Fruit fly (Drosophila melanogaster): ENCODE results near the gene CG14563.

The CG14563 gene

DNA sequence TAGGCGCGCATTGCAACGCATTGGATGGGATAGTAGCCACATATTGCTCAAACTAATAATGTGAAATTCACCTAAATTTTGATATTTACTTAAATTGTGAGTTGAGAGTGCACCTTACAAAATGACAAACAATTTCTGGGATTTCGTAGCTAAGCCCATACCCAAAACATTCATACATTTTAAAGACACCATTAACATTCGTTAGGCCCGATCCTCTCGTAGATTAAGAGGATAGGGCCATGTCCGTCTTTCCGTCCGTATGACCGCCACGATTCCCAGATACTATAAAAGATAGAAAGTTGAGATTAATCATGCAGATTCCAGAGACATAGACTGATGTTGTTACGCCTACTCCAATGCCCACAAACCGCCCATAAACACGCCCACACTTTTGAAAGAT, 28.6 kb downstream of the CG14563 start, which contains the start of gene CG43895:
Gene CG43895, minus strand, starts transcription at position 101 of the 400 bp plus-strand sequence.
- TF ChIP-seq CG30020 (tag; optimal IDR thresholded peaks at IDR 0.05): no peak
- no peak for TF ChIP-seq oc (tag; optimal IDR thresholded peaks at IDR 0.05)
- no peak for TF ChIP-seq CG2199 (GFP tag; IDR thresholded peaks at IDR 0.05)
- no peak for TF ChIP-seq stc (GFP tag; IDR thresholded peaks at IDR 0.05)
- TF ChIP-seq inv (GFP tag; IDR thresholded peaks at IDR 0.05; ENCODE audit: partially characterized antibody): no peak
- no peak for TF ChIP-seq odd (GFP tag; optimal IDR thresholded peaks at IDR 0.05)
- no peak for TF ChIP-seq hth (optimal IDR thresholded peaks at IDR 0.05)

DNA sequence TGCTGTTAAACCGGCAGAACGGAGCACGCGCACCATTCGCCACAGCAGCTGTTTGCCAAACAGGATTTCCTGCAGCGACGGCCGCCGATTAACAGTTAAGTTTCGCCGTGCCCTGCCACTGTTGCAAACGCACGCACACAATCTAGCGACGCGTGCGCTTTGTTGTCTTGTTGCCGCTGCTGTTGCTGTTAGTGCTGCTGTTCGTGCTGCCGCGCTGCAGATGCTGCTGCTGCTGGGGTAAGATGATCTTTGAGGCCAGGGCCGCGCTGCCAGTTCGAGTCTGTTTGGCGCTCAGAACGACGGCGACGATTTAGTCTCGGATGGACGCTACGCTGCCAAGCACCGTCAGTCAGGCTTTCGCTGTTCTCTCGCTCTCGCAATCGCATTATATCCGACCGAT, 33.6 kb downstream of the CG14563 start, which contains the start of gene eg:
Gene eg, plus strand, starts transcription at position 136 of the 400 bp plus-strand sequence.
- TF ChIP-seq CG2199 (GFP tag; IDR thresholded peaks at IDR 0.05): 0 out of 3 replicates have a peak, but pooled peaks have one; percentile 26
- peak; percentile 14 for TF ChIP-seq jing (GFP tag; optimal IDR thresholded peaks at IDR 0.05)
- peak; percentile 47 for TF ChIP-seq zf30C (GFP tag; optimal IDR thresholded peaks at IDR 0.05)
- TF ChIP-seq CG10654 (GFP tag; optimal IDR thresholded peaks at IDR 0.05): no peak
- peak; percentile 74; the same call in 2 of the 3 replicates for TF ChIP-seq CG6175 (GFP tag; IDR thresholded peaks at IDR 0.05)
- TF ChIP-seq Lhr (GFP tag; optimal IDR thresholded peaks at IDR 0.05): no peak
- 0 out of 2 replicates have a peak, but pooled peaks have one; percentile 1 for TF ChIP-seq esg (GFP tag; conservative IDR thresholded peaks at IDR 0.05)
- peak in 1 of 2 experiments; percentile 0 for TF ChIP-seq chif (GFP tag; optimal IDR thresholded peaks at IDR 0.05)
- TF ChIP-seq ewg (GFP tag; optimal IDR thresholded peaks at IDR 0.05): peak; percentile 10
- no peak for TF ChIP-seq az2 (GFP tag; optimal IDR thresholded peaks at IDR 0.05)
- TF ChIP-seq Nf-YC (tag; optimal IDR thresholded peaks at IDR 0.05): no peak
- TF ChIP-seq amos (GFP tag; IDR thresholded peaks at IDR 0.05; ENCODE audit: partially characterized antibody): peak; percentile 26; the same call in 1 of the 2 replicates
- no peak for TF ChIP-seq Atf6 (GFP tag; IDR thresholded peaks at IDR 0.05)
- TF ChIP-seq Hey (tag; optimal IDR thresholded peaks at IDR 0.05): no peak
- TF ChIP-seq CG13424 (tag; optimal IDR thresholded peaks at IDR 0.05): no peak
- no peak for TF ChIP-seq H15 (GFP tag; IDR thresholded peaks at IDR 0.05)
- TF ChIP-seq E2f1 (GFP tag; IDR thresholded peaks at IDR 0.05): 0 out of 2 replicates have a peak, but pooled peaks have one; percentile 3
- TF ChIP-seq HLH3B (GFP tag; IDR thresholded peaks at IDR 0.05): 0 out of 2 replicates have a peak, but pooled peaks have one; percentile 1
- TF ChIP-seq CG15696 (tag; optimal IDR thresholded peaks at IDR 0.05): peak; percentile 20
- peak; percentile 36 for TF ChIP-seq Meics (GFP tag; optimal IDR thresholded peaks at IDR 0.05)
- TF ChIP-seq kni (GFP tag; optimal IDR thresholded peaks at IDR 0.05): peak; percentile 15
- no peak; the same call in 2 of the 3 replicates for TF ChIP-seq CG17361 (GFP tag; IDR thresholded peaks at IDR 0.05)
- peak; percentile 53 for TF ChIP-seq nom (GFP tag; optimal IDR thresholded peaks at IDR 0.05)
- peak; percentile 89 for TF ChIP-seq HLHmδ (GFP tag; optimal IDR thresholded peaks at IDR 0.05)
- no peak for TF ChIP-seq Antp (GFP tag; optimal IDR thresholded peaks at IDR 0.05)
- peak; percentile 9 for TF ChIP-seq CG11723 (GFP tag; optimal IDR thresholded peaks at IDR 0.05)
- no peak for TF ChIP-seq CG15514 (GFP tag; optimal IDR thresholded peaks at IDR 0.05)
- no peak for TF ChIP-seq CG1529 (GFP tag; optimal IDR thresholded peaks at IDR 0.05)
- peak; percentile 70 for TF ChIP-seq CG15479 (GFP tag; optimal IDR thresholded peaks at IDR 0.05)
- peak; percentile 62; the same call in 2 of the 3 replicates for TF ChIP-seq Opbp (GFP tag; IDR thresholded peaks at IDR 0.05; ENCODE audit: partially characterized antibody)
- TF ChIP-seq zfh1 (GFP tag; IDR thresholded peaks at IDR 0.05): 0 out of 3 replicates have a peak, but pooled peaks have one; percentile 0
- TF ChIP-seq so (GFP tag; IDR thresholded peaks at IDR 0.05): no peak
- no peak for TF ChIP-seq ab (GFP tag; optimal IDR thresholded peaks at IDR 0.05)
- TF ChIP-seq odd (GFP tag; optimal IDR thresholded peaks at IDR 0.05): peak; percentile 29
- no peak for TF ChIP-seq Chrac-16 (GFP tag; optimal IDR thresholded peaks at IDR 0.05)
- TF ChIP-seq CG11398 (GFP tag; optimal IDR thresholded peaks at IDR 0.05): no peak
- peak; percentile 83 for TF ChIP-seq Jarid2 (GFP tag; optimal IDR thresholded peaks at IDR 0.05)
- TF ChIP-seq slbo (GFP tag; IDR thresholded peaks at IDR 0.05): no peak
- no peak for TF ChIP-seq CG4730 (GFP tag; IDR thresholded peaks at IDR 0.05)
- peak; percentile 72 for TF ChIP-seq D (optimal IDR thresholded peaks at IDR 0.05)
- TF ChIP-seq D (GFP tag; optimal IDR thresholded peaks at IDR 0.05): no peak

Data from whole organism, embryonic.